Worm (Caenorhabditis elegans): ENCODE data around the gene cest-5.2.

cest-5.2 gene

ce11 chrIV:6652479-6653022 lies 24.8 kb upstream of the cest-5.2 start:
- TF ChIP-seq nhr-71 (tag; optimal IDR thresholded peaks at IDR 0.05) (no peak), efl-1 (optimal IDR thresholded peaks at IDR 0.05) (no peak), efl-1 (GFP tag; optimal IDR thresholded peaks at IDR 0.05 in 1 of 2) (peak in 1 of 2 experiments; percentile 77), nhr-77 (tag; optimal IDR thresholded peaks at IDR 0.05) (no peak), efl-3 (GFP tag; optimal IDR thresholded peaks at IDR 0.05) (no peak), ama-1 (optimal IDR thresholded peaks at IDR 0.05) (no peak), Y116A8C.19 (tag; optimal IDR thresholded peaks at IDR 0.05; ENCODE audit: borderline replicate concordance) (no peak), blmp-1 (tag; optimal IDR thresholded peaks at IDR 0.05) (peak; percentile 87), sptf-1 (tag; optimal IDR thresholded peaks at IDR 0.05) (no peak), nhr-90 (tag; optimal IDR thresholded peaks at IDR 0.05; ENCODE audit: poor library complexity) (no peak), nhr-20 (tag; optimal IDR thresholded peaks at IDR 0.05) (peak; percentile 2), isw-1 (GFP tag; IDR thresholded peaks at IDR 0.05) (no peak), ceh-82 (tag; optimal IDR thresholded peaks at IDR 0.05) (no peak), unc-62 (GFP tag; optimal IDR thresholded peaks at IDR 0.05) (no peak), lin-14 (GFP tag; optimal IDR thresholded peaks at IDR 0.05) (peak; percentile 52), mdl-1 (tag; optimal IDR thresholded peaks at IDR 0.05) (no peak), pag-3 (tag; optimal IDR thresholded peaks at IDR 0.05; ENCODE audit: borderline replicate concordance, insufficient read depth) (peak; percentile 64), elt-3 (tag; optimal IDR thresholded peaks at IDR 0.05) (peak in 4 of 6 experiments; percentile 73 to 89 (median 84))

- TF ChIP-seq Y116A8C.19 (tag; optimal IDR thresholded peaks at IDR 0.05; ENCODE audit: borderline replicate concordance) (no peak), lin-14 (GFP tag; optimal IDR thresholded peaks at IDR 0.05) (peak; percentile 73), tbx-2 (tag; optimal IDR thresholded peaks at IDR 0.05) (peak; percentile 14), ztf-11 (tag; optimal IDR thresholded peaks at IDR 0.05) (peak in 1 of 2 experiments; percentile 43), efl-1 (optimal IDR thresholded peaks at IDR 0.05) (no peak), efl-1 (GFP tag; optimal IDR thresholded peaks at IDR 0.05 in 1 of 2) (peak in 1 of 2 experiments; percentile 54), rnt-1 (tag; optimal IDR thresholded peaks at IDR 0.05) (peak; percentile 15)
Observed at ce11 chrIV:6648625-6649024, 20.9 kb upstream of the cest-5.2 start.

- peak; percentile 3 for TF ChIP-seq blmp-1 (tag; optimal IDR thresholded peaks at IDR 0.05)
- no peak for TF ChIP-seq nhr-11 (tag; optimal IDR thresholded peaks at IDR 0.05)
- no peak for TF ChIP-seq lin-39 (tag; optimal IDR thresholded peaks at IDR 0.05)
Observed at ce11 chrIV:6646905-6647304, 19.2 kb upstream of the cest-5.2 start.

ce11 chrIV:6645867-6646655 lies 18.3 kb upstream of the cest-5.2 start, which contains the start of gene hil-7:
TSS of gene hil-7 (plus strand) at chrIV:6646312.
- TF ChIP-seq nhr-19 (GFP tag; conservative IDR thresholded peaks at IDR 0.05) (peak; percentile 68), lin-14 (GFP tag; optimal IDR thresholded peaks at IDR 0.05) (peak; percentile 93), nhr-77 (tag; optimal IDR thresholded peaks at IDR 0.05) (no peak), C16A3.4 (tag; optimal IDR thresholded peaks at IDR 0.05) (peak; percentile 70), ceh-63 (GFP tag; optimal IDR thresholded peaks at IDR 0.05) (no peak), zag-1 (tag; optimal IDR thresholded peaks at IDR 0.05) (no peak), unc-130 (tag; optimal IDR thresholded peaks at IDR 0.05) (no peak), mdl-1 (tag; optimal IDR thresholded peaks at IDR 0.05) (peak in 1 of 2 experiments; percentile 81), mef-2 (tag; optimal IDR thresholded peaks at IDR 0.05) (peak; percentile 52), Y116A8C.19 (tag; optimal IDR thresholded peaks at IDR 0.05; ENCODE audit: borderline replicate concordance) (no peak), F16B12.6 (tag; optimal IDR thresholded peaks at IDR 0.05) (no peak), egl-13 (tag; optimal IDR thresholded peaks at IDR 0.05) (peak; percentile 44), C04F5.9 (tag; optimal IDR thresholded peaks at IDR 0.05) (peak; percentile 2), hpl-2 (GFP tag; optimal IDR thresholded peaks at IDR 0.05) (no peak), pax-3 (tag; optimal IDR thresholded peaks at IDR 0.05) (peak; percentile 28), isw-1 (GFP tag; IDR thresholded peaks at IDR 0.05) (peak; percentile 67), lin-35 (GFP tag; optimal IDR thresholded peaks at IDR 0.05) (peak; percentile 68 to 73), blmp-1 (tag; optimal IDR thresholded peaks at IDR 0.05) (peak; percentile 83), nhr-47 (tag; optimal IDR thresholded peaks at IDR 0.05) (peak; percentile 79), lin-15B (tag; optimal IDR thresholded peaks at IDR 0.05) (no peak), elt-2 (tag; optimal IDR thresholded peaks at IDR 0.05) (no peak), ces-1 (GFP tag; optimal IDR thresholded peaks at IDR 0.05) (no peak), ets-5 (GFP tag; IDR thresholded peaks at IDR 0.05) (no peak), sptf-1 (tag; optimal IDR thresholded peaks at IDR 0.05) (no peak), ztf-4 (tag; optimal IDR thresholded peaks at IDR 0.05) (peak; percentile 40), snpc-4 (tag; optimal IDR thresholded peaks at IDR 0.05) (peak; percentile 69), ztf-11 (tag; optimal IDR thresholded peaks at IDR 0.05) (peak in 1 of 2 experiments; percentile 75), unc-30 (tag; optimal IDR thresholded peaks at IDR 0.05) (no peak), nhr-76 (tag; optimal IDR thresholded peaks at IDR 0.05) (no peak)

Measured in whole organism, L1 larva.